Worm (Caenorhabditis elegans) whole organism, L1 larva: Measurements from ENCODE around the gene psmd-9.
A peak's percentile ranks its signal among the peaks of the same experiment; 100 is the strongest.

Source experiments
- C04F5.9 ChIP-seq: sonication (generic microtip); optimal IDR thresholded peaks from 2 replicates; lab custom pipeline; 2016; ENCODE audit warnings: missing genetic modification characterization, missing compliant biosample characterization
- aha-1 ChIP-seq: fragments of 150-350 bp; optimal IDR thresholded peaks from 2 replicates; lab custom pipeline; 2014; ENCODE audit warnings: missing biosample characterization, missing genetic modification characterization
- alr-1 ChIP-seq: fragments of 200-800 bp; sonication (Bioruptor generic); optimal IDR thresholded peaks from 2 replicates; lab custom pipeline; 2018; ENCODE audit warnings: borderline replicate concordance, mild to moderate bottlenecking, missing genetic modification characterization, missing compliant biosample characterization
- ceh-82 ChIP-seq, 3 experiments: fragments of 150-350 bp in 1 of 3; sonication (generic microtip) in 2 of 3; optimal IDR thresholded peaks; 2 replicates each; lab custom pipeline; 2014 to 2017; ENCODE audit warnings: missing biosample characterization in 3 of 3, missing genetic modification characterization in 3 of 3
- ceh-88 ChIP-seq: fragments of 200-800 bp; sonication (Bioruptor generic); IDR thresholded peaks from 2 replicates; pipeline ENCODE4 v1.3.6; 2022; ENCODE audit warnings: missing genetic modification characterization, missing compliant biosample characterization
- dpl-1 ChIP-seq, 3 experiments: fragments of 150-350 bp in 2 of 3; sonication (generic microtip) in 1 of 3; optimal IDR thresholded peaks; 2 replicates each; lab custom pipeline; 2014 to 2017; ENCODE audit warnings: missing biosample characterization in 3 of 3, missing genetic modification characterization in 3 of 3, missing genetic modification reagents in 3 of 3
- efl-1 ChIP-seq, 4 experiments: fragments of 150-350 bp; optimal IDR thresholded peaks in 3 of 4; peaks in 1 of 4; 1 replicate in 1 of 4; 2 replicates in 3 of 4; lab custom pipeline; 2014; ENCODE audit warnings: missing biosample characterization in 2 of 4, missing genetic modification characterization in 2 of 4, missing genetic modification reagents in 2 of 4
- egl-13 ChIP-seq: sonication (generic microtip); optimal IDR thresholded peaks from 2 replicates; lab custom pipeline; 2016; ENCODE audit warnings: missing genotype, missing genetic modification reagents, missing genetic modification characterization, missing compliant biosample characterization
- elt-2 ChIP-seq: sonication (generic microtip); optimal IDR thresholded peaks from 2 replicates; lab custom pipeline; 2016; ENCODE audit warnings: missing genetic modification characterization, mild to moderate bottlenecking, inconsistent platforms, missing compliant biosample characterization, missing genetic modification reagents
- elt-3 ChIP-seq, 6 experiments: fragments of 150-350 bp in 1 of 6; sonication (generic microtip); optimal IDR thresholded peaks; 2 replicates each; lab custom pipeline; 2017 to 2018; ENCODE audit warnings: missing biosample characterization in 6 of 6, missing genetic modification characterization in 6 of 6, inconsistent platforms in 1 of 6
- fkh-10 ChIP-seq: sonication (generic microtip); optimal IDR thresholded peaks from 2 replicates; lab custom pipeline; 2017; ENCODE audit warnings: missing biosample characterization, missing genetic modification reagents, missing genetic modification characterization
- fkh-4 ChIP-seq: sonication (generic microtip); optimal IDR thresholded peaks from 2 replicates; lab custom pipeline; 2016; ENCODE audit warnings: missing compliant biosample characterization, missing genetic modification characterization, borderline replicate concordance
- hlh-17 ChIP-seq: fragments of 200-800 bp; sonication (Bioruptor generic); optimal IDR thresholded peaks from 2 replicates; lab custom pipeline; 2018; ENCODE audit warnings: missing genetic modification characterization, mild to moderate bottlenecking, missing compliant biosample characterization, moderate library complexity, borderline replicate concordance
- hlh-4 ChIP-seq: sonication (generic microtip); optimal IDR thresholded peaks from 2 replicates; lab custom pipeline; 2016; ENCODE audit warnings: mild to moderate bottlenecking, missing genetic modification characterization, missing compliant biosample characterization
- irx-1 ChIP-seq: sonication (generic microtip); optimal IDR thresholded peaks from 2 replicates; lab custom pipeline; 2016; ENCODE audit warnings: missing genetic modification characterization, missing compliant biosample characterization
- isw-1 ChIP-seq: fragments of 200-800 bp; sonication (Bioruptor generic); IDR thresholded peaks from 2 replicates; pipeline ENCODE4 v1.3.6; 2022; ENCODE audit warnings: missing genetic modification characterization, missing compliant biosample characterization
- lin-13 ChIP-seq: fragments of 150-350 bp; optimal IDR thresholded peaks from 2 replicates; lab custom pipeline; 2014; ENCODE audit warnings: missing biosample characterization, missing genetic modification reagents, missing genetic modification characterization
- lin-39 ChIP-seq: fragments of 150-350 bp; optimal IDR thresholded peaks from 2 replicates; lab custom pipeline; 2014; ENCODE audit warnings: missing biosample characterization, missing genetic modification reagents, missing genetic modification characterization
- lsy-2 ChIP-seq, 2 experiments: fragments of 150-350 bp; optimal IDR thresholded peaks; 2 replicates each; lab custom pipeline; 2014; ENCODE audit warnings: missing biosample characterization in 2 of 2, missing genetic modification characterization in 2 of 2
- mdl-1 ChIP-seq, 2 experiments: fragments of 150-350 bp; optimal IDR thresholded peaks; 2 replicates each; lab custom pipeline; 2014 to 2017; ENCODE audit warnings: missing biosample characterization in 2 of 2, missing genetic modification characterization in 2 of 2, inconsistent platforms in 1 of 2
- mef-2 ChIP-seq: fragments of 150-350 bp; optimal IDR thresholded peaks from 2 replicates; lab custom pipeline; 2014; ENCODE audit warnings: missing biosample characterization, missing genetic modification characterization
- nhr-28 ChIP-seq: fragments of 150-350 bp; optimal IDR thresholded peaks from 2 replicates; lab custom pipeline; 2014; ENCODE audit warnings: missing biosample characterization, missing genetic modification characterization
- nhr-71 ChIP-seq: sonication (generic microtip); optimal IDR thresholded peaks from 2 replicates; lab custom pipeline; 2016; ENCODE audit warnings: mild to moderate bottlenecking, missing genetic modification characterization, moderate library complexity, missing compliant biosample characterization
- nhr-76 ChIP-seq: sonication (generic microtip); optimal IDR thresholded peaks from 2 replicates; lab custom pipeline; 2017; ENCODE audit warnings: missing biosample characterization, missing genetic modification characterization
- rnt-1 ChIP-seq: sonication (generic microtip); optimal IDR thresholded peaks from 2 replicates; lab custom pipeline; 2016; ENCODE audit warnings: mild to moderate bottlenecking, missing genetic modification characterization, moderate library complexity, missing compliant biosample characterization
- snpc-4 ChIP-seq: fragments of 150-350 bp; optimal IDR thresholded peaks from 2 replicates; lab custom pipeline; 2014; ENCODE audit warnings: missing biosample characterization, missing genetic modification characterization
- snu-23 ChIP-seq: sonication (generic microtip); optimal IDR thresholded peaks from 2 replicates; lab custom pipeline; 2016; ENCODE audit warnings: missing genetic modification characterization, missing compliant biosample characterization
- sox-4 ChIP-seq: sonication (generic microtip); optimal IDR thresholded peaks from 2 replicates; lab custom pipeline; 2016; ENCODE audit warnings: missing genetic modification characterization, missing compliant biosample characterization
- sup-37 ChIP-seq: fragments of 200-800 bp; sonication (Bioruptor generic); optimal IDR thresholded peaks from 2 replicates; lab custom pipeline; 2018; ENCODE audit warnings: mild to moderate bottlenecking, missing genetic modification characterization, missing compliant biosample characterization
- tlp-1 ChIP-seq: fragments of 150-350 bp; optimal IDR thresholded peaks from 2 replicates; lab custom pipeline; 2014; ENCODE audit warnings: missing biosample characterization, missing genetic modification characterization
- unc-130 ChIP-seq: fragments of 150-350 bp; optimal IDR thresholded peaks from 2 replicates; lab custom pipeline; 2017; ENCODE audit warnings: missing biosample characterization, missing genetic modification characterization, inconsistent platforms
- vab-15 ChIP-seq: sonication (generic microtip); optimal IDR thresholded peaks from 2 replicates; lab custom pipeline; 2017; ENCODE audit warnings: missing genotype, mild to moderate bottlenecking, missing genetic modification characterization, missing compliant biosample characterization
- xbp-1 ChIP-seq: sonication (generic microtip); optimal IDR thresholded peaks from 2 replicates; lab custom pipeline; 2016; ENCODE audit warnings: missing genetic modification characterization, missing compliant biosample characterization
- zag-1 ChIP-seq: fragments of 150-350 bp; optimal IDR thresholded peaks from 2 replicates; lab custom pipeline; 2014; ENCODE audit warnings: missing biosample characterization, missing genetic modification characterization
- zip-4 ChIP-seq: fragments of 200-800 bp; sonication (Bioruptor generic); optimal IDR thresholded peaks from 2 replicates; lab custom pipeline; 2018; ENCODE audit warnings: mild to moderate bottlenecking, missing genetic modification characterization, moderate library complexity, missing compliant biosample characterization
- ztf-4 ChIP-seq: fragments of 150-350 bp; optimal IDR thresholded peaks from 2 replicates; lab custom pipeline; 2014; ENCODE audit warnings: missing biosample characterization, missing genetic modification characterization

The psmd-9 gene

ce11 chrII:6913309-6913708 is 11.4 kb downstream of the psmd-9 start, which contains the start of gene cyn-10 (continued):
- TF ChIP-seq rnt-1 (tag; lab: Kevin White, UChicago) = peak; percentile 99
- TF ChIP-seq ceh-88 = peak; percentile 88
- peak; percentile 87 for TF ChIP-seq isw-1 (GFP tag; lab: Robert Waterston, UW)
- TF ChIP-seq ztf-4 (tag; lab: Kevin White, UChicago) = peak; percentile 66
- TF ChIP-seq ceh-82 (tag; optimal IDR thresholded peaks at IDR 0.05; lab: Kevin White, UChicago) = peak; percentile 67 to 80 (median 72)
- peak; percentile 98 for TF ChIP-seq fkh-4 (tag; lab: Kevin White, UChicago)
- peak; percentile 87 for TF ChIP-seq hlh-17
- no peak for TF ChIP-seq aha-1
- peak; percentile 57 for TF ChIP-seq zip-4 (GFP tag; lab: Kevin White, UChicago)
- TF ChIP-seq C04F5.9 = peak; percentile 95
- no peak for TF ChIP-seq nhr-76
- TF ChIP-seq hlh-4 (tag; lab: Kevin White, UChicago) = peak; percentile 91
- TF ChIP-seq, all 84 proteins: peak for 59

ce11 chrII:6915875-6916274 is 14.0 kb downstream of the psmd-9 start, which contains the start of gene B0252.8:
Gene B0252.8, plus strand, starts transcription at chrII:6916166.
- TF ChIP-seq aha-1 (no peak), C04F5.9 (no peak)

ce11 chrII:6917710-6918109 is 15.8 kb downstream of the psmd-9 start, which contains the start of gene B0252.11:
Gene B0252.11, minus strand, starts transcription at chrII:6917810.
- TF ChIP-seq efl-1 (optimal IDR thresholded peaks at IDR 0.05; lab: Kevin White, UChicago) (no peak), efl-1 (GFP tag; optimal IDR thresholded peaks at IDR 0.05 in 1 of 2; lab: Kevin White, UChicago) (peak in 1 of 2 experiments; percentile 85), zip-4 (GFP tag; lab: Kevin White, UChicago) (no peak)
- TF ChIP-seq, all 84 proteins: peak for 1

ce11 chrII:6918862-6919261 is 17.0 kb downstream of the psmd-9 start, which contains the start of gene B0252.5:
Gene B0252.5, minus strand, starts transcription at chrII:6918878.
- TF ChIP-seq mdl-1 (tag; optimal IDR thresholded peaks at IDR 0.05; lab: Kevin White, UChicago) = no peak
- no peak for TF ChIP-seq ztf-4 (tag; lab: Kevin White, UChicago)
- peak; percentile 32 for TF ChIP-seq elt-2 (tag; lab: Kevin White, UChicago)
- TF ChIP-seq snpc-4 (tag; lab: Kevin White, UChicago) = no peak

- TF ChIP-seq sup-37 (no peak), lin-13 (no peak), vab-15 (tag; lab: Kevin White, UChicago) (no peak), hlh-4 (tag; lab: Kevin White, UChicago) (no peak), nhr-76 (no peak), elt-3 (tag; optimal IDR thresholded peaks at IDR 0.05; lab: Kevin White, UChicago) (no peak), snu-23 (no peak), unc-130 (tag; lab: Kevin White, UChicago) (no peak), mdl-1 (tag; optimal IDR thresholded peaks at IDR 0.05; lab: Kevin White, UChicago) (no peak), mef-2 (no peak), sox-4 (tag; lab: Kevin White, UChicago) (no peak), nhr-28 (no peak), alr-1 (tag; lab: Kevin White, UChicago) (no peak), nhr-71 (tag; lab: Kevin White, UChicago) (no peak), fkh-10 (GFP tag; lab: Kevin White, UChicago) (no peak), zag-1 (tag; lab: Kevin White, UChicago) (no peak), elt-2 (tag; lab: Kevin White, UChicago) (no peak)
Observed at ce11 chrII:6919363-6919851, 17.5 kb downstream of the psmd-9 start, which contains the start of gene B0252.1. Gene B0252.1, plus strand, starts transcription at chrII:6919680.

ce11 chrII:6923792-6924191 is 21.9 kb downstream of the psmd-9 start:
- TF ChIP-seq efl-1 (optimal IDR thresholded peaks at IDR 0.05; lab: Kevin White, UChicago) (no peak), efl-1 (GFP tag; optimal IDR thresholded peaks at IDR 0.05 in 1 of 2; lab: Kevin White, UChicago) (no peak), lin-39 (tag; lab: Kevin White, UChicago) (no peak), zip-4 (GFP tag; lab: Kevin White, UChicago) (no peak), tlp-1 (no peak), fkh-4 (tag; lab: Kevin White, UChicago) (no peak), ceh-82 (tag; optimal IDR thresholded peaks at IDR 0.05; lab: Kevin White, UChicago) (no peak), egl-13 (tag; lab: Kevin White, UChicago) (no peak), dpl-1 (GFP tag; optimal IDR thresholded peaks at IDR 0.05; lab: Kevin White, UChicago) (no peak), zag-1 (tag; lab: Kevin White, UChicago) (no peak), C04F5.9 (no peak), ztf-4 (tag; lab: Kevin White, UChicago) (no peak), irx-1 (tag; lab: Kevin White, UChicago) (no peak), xbp-1 (tag; lab: Kevin White, UChicago) (no peak), lsy-2 (tag; optimal IDR thresholded peaks at IDR 0.05; lab: Kevin White, UChicago) (no peak)
